Fruit fly (Drosophila melanogaster) whole organism, embryonic: ENCODE results near the gene CG14817.

Experiments used
- Atf3 ChIP-seq: fragments of 200-800 bp; sonication (Bioruptor generic); optimal IDR thresholded peaks from 3 replicates; lab custom pipeline; 2016; ENCODE audit warnings: missing biosample characterization, missing genetic modification characterization
- B-H2 ChIP-seq: fragments of 200-800 bp; sonication (Bioruptor generic); optimal IDR thresholded peaks from 2 replicates; lab custom pipeline; 2018; ENCODE audit warnings: missing biosample characterization, mild to moderate bottlenecking, missing genetic modification characterization
- CG10543 ChIP-seq: fragments of 200-800 bp; sonication (Bioruptor generic); optimal IDR thresholded peaks from 3 replicates; lab custom pipeline; 2017; ENCODE audit warnings: missing biosample characterization, mild to moderate bottlenecking, missing genetic modification characterization, moderate library complexity
- CG11695 ChIP-seq: fragments of 200-800 bp; sonication (Bioruptor generic); IDR thresholded peaks from 3 replicates; pipeline ENCODE4 v1.3.6; 2022; ENCODE audit warnings: missing biosample characterization, missing genetic modification characterization
- CG12155 ChIP-seq: fragments of 200-800 bp; sonication (Bioruptor generic); optimal IDR thresholded peaks from 3 replicates; lab custom pipeline; 2016; ENCODE audit warnings: missing biosample characterization, missing genetic modification characterization
- CG13624 ChIP-seq: fragments of 200-800 bp; sonication (Bioruptor generic); optimal IDR thresholded peaks from 2 replicates; lab custom pipeline; 2016; ENCODE audit warnings: missing biosample characterization, missing genetic modification characterization
- CG18262 ChIP-seq: fragments of 200-800 bp; optimal IDR thresholded peaks from 3 replicates; lab custom pipeline; 2019; ENCODE audit warnings: missing biosample characterization, mild to moderate bottlenecking, missing genetic modification characterization, moderate library complexity
- CG1832 ChIP-seq: fragments of 200-800 bp; sonication (Bioruptor generic); optimal IDR thresholded peaks from 2 replicates; lab custom pipeline; 2017; ENCODE audit warnings: missing biosample characterization, mild to moderate bottlenecking, missing genetic modification characterization, inconsistent platforms
- CG30403 ChIP-seq: fragments of 200-800 bp; sonication (Bioruptor generic); optimal IDR thresholded peaks from 3 replicates; lab custom pipeline; 2016; ENCODE audit warnings: missing biosample characterization, missing genetic modification characterization
- CG31224 ChIP-seq: fragments of 200-800 bp; sonication (Bioruptor generic); IDR thresholded peaks from 2 replicates; pipeline ENCODE4 v1.3.6; 2022; ENCODE audit warnings: missing biosample characterization, missing genetic modification characterization
- CG33213 ChIP-seq: fragments of 200-800 bp; sonication (Bioruptor generic); optimal IDR thresholded peaks from 3 replicates; lab custom pipeline; 2016; ENCODE audit warnings: missing biosample characterization, missing genetic modification characterization
- CG3407 ChIP-seq: fragments of 200-800 bp; sonication (Bioruptor generic); optimal IDR thresholded peaks from 2 replicates; lab custom pipeline; 2018; ENCODE audit warnings: missing biosample characterization, mild to moderate bottlenecking, missing genetic modification characterization
- CG3726 ChIP-seq: fragments of 200-800 bp; sonication (Bioruptor generic); IDR thresholded peaks from 3 replicates; pipeline ENCODE4, ENCODE4 v1.3.6; 2022; ENCODE audit warnings: missing biosample characterization, missing genetic modification characterization
- CG42726 ChIP-seq: fragments of 200-800 bp; sonication (Bioruptor generic); IDR thresholded peaks from 2 replicates; pipeline ENCODE4 v1.3.6; 2022; ENCODE audit warnings: missing biosample characterization, missing genetic modification characterization; ENCODE audit not compliant: partially characterized antibody
- CG4282 ChIP-seq: fragments of 200-800 bp; sonication (Bioruptor generic); optimal IDR thresholded peaks from 2 replicates; lab custom pipeline; 2016; ENCODE audit warnings: missing biosample characterization, missing genetic modification characterization
- CG43689 ChIP-seq: fragments of 200-800 bp; sonication (Bioruptor generic); IDR thresholded peaks from 2 replicates; pipeline ENCODE4 v1.3.6; 2022; ENCODE audit warnings: missing biosample characterization, missing genetic modification characterization
- CG4730 ChIP-seq: fragments of 200-800 bp; sonication (Bioruptor generic); IDR thresholded peaks from 2 replicates; pipeline ENCODE4 v1.3.6; 2022; ENCODE audit warnings: missing biosample characterization, missing genetic modification characterization
- CG6272 ChIP-seq: fragments of 200-800 bp; sonication (Bioruptor generic); IDR thresholded peaks from 2 replicates; pipeline ENCODE4 v1.3.6; 2022; ENCODE audit warnings: missing biosample characterization, missing genetic modification characterization
- CG6813 ChIP-seq: fragments of 200-800 bp; sonication (Bioruptor generic); optimal IDR thresholded peaks from 2 replicates; lab custom pipeline; 2017; ENCODE audit warnings: missing biosample characterization, missing genetic modification characterization, mild to moderate bottlenecking, moderate library complexity, missing genetic modification reagents
- CG9437 ChIP-seq: fragments of 200-800 bp; sonication (Bioruptor generic); optimal IDR thresholded peaks from 2 replicates; lab custom pipeline; 2018; ENCODE audit warnings: missing biosample characterization, mild to moderate bottlenecking, missing genetic modification characterization
- D19B ChIP-seq: fragments of 200-800 bp; sonication (Bioruptor generic); optimal IDR thresholded peaks from 2 replicates; lab custom pipeline; 2017; ENCODE audit warnings: missing biosample characterization, mild to moderate bottlenecking, missing genetic modification characterization
- E2f1 ChIP-seq: fragments of 200-800 bp; sonication (Bioruptor generic); IDR thresholded peaks from 2 replicates; pipeline ENCODE4 v1.3.6; 2022; ENCODE audit warnings: missing biosample characterization, missing genetic modification characterization
- GATAe ChIP-seq: fragments of 200-800 bp; sonication (Bioruptor generic); conservative IDR thresholded peaks from 2 replicates; pipeline ENCODE4 v1.3.6; 2022; ENCODE audit warnings: missing biosample characterization, missing genetic modification characterization
- H2.0 ChIP-seq: fragments of 200-800 bp; sonication (Bioruptor generic); IDR thresholded peaks from 2 replicates; pipeline ENCODE4 v1.3.6; 2022; ENCODE audit warnings: missing biosample characterization, missing genetic modification characterization
- HLH54F ChIP-seq: fragments of 200-800 bp; sonication (Bioruptor generic); optimal IDR thresholded peaks from 3 replicates; lab custom pipeline; 2016; ENCODE audit warnings: missing biosample characterization, missing genetic modification characterization
- Hmx ChIP-seq: fragments of 200-800 bp; sonication (Bioruptor generic); optimal IDR thresholded peaks from 2 replicates; lab custom pipeline; 2016; ENCODE audit warnings: missing biosample characterization, missing genetic modification characterization
- Nf-YB ChIP-seq: fragments of 200-800 bp; sonication (Bioruptor generic); optimal IDR thresholded peaks from 3 replicates; lab custom pipeline; 2019; ENCODE audit warnings: missing biosample characterization, mild to moderate bottlenecking, missing genetic modification characterization, moderate library complexity
- Nf-YC ChIP-seq: fragments of 200-800 bp; optimal IDR thresholded peaks from 3 replicates; lab custom pipeline; 2019; ENCODE audit warnings: missing biosample characterization, mild to moderate bottlenecking, missing genetic modification characterization, moderate library complexity
- Spps ChIP-seq: fragments of 200-800 bp; sonication (Bioruptor generic); optimal IDR thresholded peaks from 2 replicates; lab custom pipeline; 2018; ENCODE audit warnings: missing biosample characterization, mild to moderate bottlenecking, missing genetic modification characterization
- Sry-δ ChIP-seq: fragments of 200-800 bp; sonication (Bioruptor generic); optimal IDR thresholded peaks from 2 replicates; lab custom pipeline; 2016; ENCODE audit warnings: missing biosample characterization, missing genetic modification characterization
- Stat92E ChIP-seq, 3 experiments: fragments of >200 bp in 2 of 3; fragments of 200-800 bp in 1 of 3; sonication (Bioruptor generic) in 1 of 3; optimal IDR thresholded peaks; 2 replicates each; lab custom pipeline; 2017 to 2019; ENCODE audit warnings: missing biosample characterization in 3 of 3, missing genetic modification characterization in 3 of 3, mild to moderate bottlenecking in 1 of 3, moderate library complexity in 1 of 3
- ap ChIP-seq: fragments of 200-800 bp; sonication (Bioruptor generic); IDR thresholded peaks from 2 replicates; pipeline ENCODE4 v1.3.6; 2022; ENCODE audit warnings: missing biosample characterization, missing genetic modification characterization
- ara ChIP-seq: fragments of 200-800 bp; sonication (Bioruptor generic); IDR thresholded peaks from 2 replicates; pipeline ENCODE4 v1.3.6; 2022; ENCODE audit warnings: missing biosample characterization, missing genetic modification characterization
- bowl ChIP-seq: fragments of 200-800 bp; sonication (Bioruptor generic); IDR thresholded peaks from 2 replicates; pipeline ENCODE4 v1.3.6; 2022; ENCODE audit warnings: missing biosample characterization, missing genetic modification characterization
- danr ChIP-seq: fragments of 200-800 bp; sonication (Bioruptor generic); IDR thresholded peaks from 2 replicates; pipeline ENCODE4 v1.3.6; 2022; ENCODE audit warnings: missing biosample characterization, missing genetic modification characterization
- dpn ChIP-seq, 2 experiments: fragments of 200-800 bp; sonication (Bioruptor generic); optimal IDR thresholded peaks; 3 replicates each; lab custom pipeline; 2016; ENCODE audit warnings: missing biosample characterization in 2 of 2, missing genetic modification characterization in 2 of 2
- fu2 ChIP-seq: fragments of 200-800 bp; sonication (Bioruptor generic); optimal IDR thresholded peaks from 2 replicates; lab custom pipeline; 2016; ENCODE audit warnings: missing biosample characterization, missing genetic modification characterization
- gfzf ChIP-seq: fragments of 200-800 bp; sonication (Bioruptor generic); optimal IDR thresholded peaks from 2 replicates; lab custom pipeline; 2016; ENCODE audit warnings: missing biosample characterization, mild to moderate bottlenecking, missing genetic modification characterization, moderate library complexity
- kay ChIP-seq: fragments of 200-800 bp; sonication (Bioruptor generic); optimal IDR thresholded peaks from 2 replicates; lab custom pipeline; 2016; ENCODE audit warnings: missing biosample characterization, missing genetic modification characterization
- maf-S ChIP-seq: fragments of 200-800 bp; sonication (Bioruptor generic); optimal IDR thresholded peaks from 2 replicates; lab custom pipeline; 2016; ENCODE audit warnings: missing biosample characterization, missing genetic modification characterization
- mam ChIP-seq: fragments of 200-800 bp; sonication (Bioruptor generic); optimal IDR thresholded peaks from 3 replicates; lab custom pipeline; 2016; ENCODE audit warnings: missing biosample characterization, missing genetic modification characterization
- p53 ChIP-seq: fragments of 200-800 bp; sonication (Bioruptor generic); optimal IDR thresholded peaks from 2 replicates; lab custom pipeline; 2016; ENCODE audit warnings: missing biosample characterization, missing genetic modification characterization
- repo ChIP-seq: fragments of 200-800 bp; sonication (Bioruptor generic); optimal IDR thresholded peaks from 2 replicates; lab custom pipeline; 2016; ENCODE audit warnings: missing biosample characterization, missing genetic modification characterization
- row ChIP-seq: fragments of 200-800 bp; sonication (Bioruptor generic); IDR thresholded peaks from 3 replicates; pipeline ENCODE4 v1.3.6; 2022; ENCODE audit warnings: missing biosample characterization, missing genetic modification characterization
- salm ChIP-seq: fragments of 200-800 bp; sonication (Bioruptor generic); optimal IDR thresholded peaks from 2 replicates; lab custom pipeline; 2018; ENCODE audit warnings: missing biosample characterization, mild to moderate bottlenecking, missing genetic modification characterization
- sna ChIP-seq: fragments of 200-800 bp; sonication (Bioruptor generic); IDR thresholded peaks from 2 replicates; pipeline ENCODE4 v1.3.6; 2022; ENCODE audit warnings: missing biosample characterization, missing genetic modification characterization; ENCODE audit not compliant: partially characterized antibody
- sqz ChIP-seq: fragments of 200-800 bp; sonication (Bioruptor generic); optimal IDR thresholded peaks from 3 replicates; lab custom pipeline; 2018; ENCODE audit warnings: missing biosample characterization, mild to moderate bottlenecking, missing genetic modification characterization
- tio ChIP-seq: fragments of 200-800 bp; sonication (Bioruptor generic); optimal IDR thresholded peaks from 2 replicates; lab custom pipeline; 2017; ENCODE audit warnings: missing biosample characterization, missing genetic modification characterization, inconsistent platforms
- usp ChIP-seq: fragments of >200 bp; optimal IDR thresholded peaks from 2 replicates; lab custom pipeline; 2017; ENCODE audit warnings: missing biosample characterization, missing genetic modification characterization
- zf30C ChIP-seq: fragments of 200-800 bp; sonication (Bioruptor generic); optimal IDR thresholded peaks from 3 replicates; lab custom pipeline; 2018; ENCODE audit warnings: missing biosample characterization, mild to moderate bottlenecking, missing genetic modification characterization
- zfh1 ChIP-seq: fragments of 200-800 bp; sonication (Bioruptor generic); IDR thresholded peaks from 3 replicates; pipeline ENCODE4 v1.3.6; 2022; ENCODE audit warnings: missing biosample characterization, missing genetic modification characterization

CG14817 gene

dm6 chrX:1861620-1862184, 15.4 kb downstream of the CG14817 start, which contains the start of gene deltaCOP (continued):
- TF ChIP-seq repo (peak; percentile 85), usp (GFP tag; lab: Kevin White, UChicago) (no peak), Sry-δ (GFP tag; lab: Kevin White, UChicago) (peak; percentile 57), Stat92E (GFP tag; optimal IDR thresholded peaks at IDR 0.05; lab: Kevin White, UChicago) (no peak), CG31224 (GFP tag; lab: Robert Waterston, UW) (peak; percentile 79), CG13624 (peak; percentile 92), D19B (GFP tag; lab: Kevin White, UChicago) (peak; percentile 92), CG42726 (GFP tag; lab: Robert Waterston, UW) (no peak), zf30C (GFP tag; lab: Kevin White, UChicago) (no peak), HLH54F (GFP tag; lab: Kevin White, UChicago) (peak; percentile 95), Nf-YC (tag; lab: Kevin White, UChicago) (peak; percentile 60), CG3407 (GFP tag; lab: Kevin White, UChicago) (peak; percentile 62), CG30403 (peak; percentile 93), fu2 (peak; percentile 94), Atf3 (GFP tag; lab: Kevin White, UChicago) (peak; percentile 86), mam (GFP tag; lab: Kevin White, UChicago) (peak; percentile 94), CG33213 (GFP tag; lab: Kevin White, UChicago) (peak; percentile 90), gfzf (GFP tag; lab: Kevin White, UChicago) (peak; percentile 75), GATAe (no peak; the same call in 1 of the 2 replicates), salm (tag; lab: Kevin White, UChicago) (peak; percentile 32), CG10543 (peak; percentile 79), CG3726 (peak; percentile 68; the same call in 2 of the 3 replicates), tio (GFP tag; lab: Kevin White, UChicago) (no peak), kay (GFP tag; lab: Kevin White, UChicago) (peak; percentile 78), CG18262 (peak; percentile 76), CG4282 (GFP tag; lab: Kevin White, UChicago) (peak; percentile 87), zfh1 (GFP tag; lab: Robert Waterston, UW) (peak; percentile 70), CG6272 (peak; percentile 59), danr (peak; percentile 78), row (GFP tag; lab: Robert Waterston, UW) (peak; percentile 99), CG9437 (GFP tag; lab: Kevin White, UChicago) (peak; percentile 70), CG43689 (GFP tag; lab: Robert Waterston, UW) (peak; percentile 51; the same call in 1 of the 2 replicates), B-H2 (GFP tag; lab: Kevin White, UChicago) (peak; percentile 61), sna (GFP tag; lab: Robert Waterston, UW) (no peak), CG4730 (GFP tag; lab: Robert Waterston, UW) (peak; percentile 69), CG6813 (GFP tag; lab: Kevin White, UChicago) (peak; percentile 51), CG11695 (GFP tag; lab: Robert Waterston, UW) (peak; percentile 75), H2.0 (GFP tag; lab: Robert Waterston, UW) (peak; percentile 72), sqz (GFP tag; lab: Kevin White, UChicago) (no peak), bowl (GFP tag; lab: Robert Waterston, UW) (no peak; the same call in 1 of the 2 replicates), Hmx (GFP tag; lab: Kevin White, UChicago) (no peak), Nf-YB (GFP tag; lab: Kevin White, UChicago) (peak; percentile 50), ara (GFP tag; lab: Robert Waterston, UW) (no peak), Spps (tag; lab: Kevin White, UChicago) (peak; percentile 14), CG12155 (GFP tag; lab: Kevin White, UChicago) (peak; percentile 90), E2f1 (GFP tag; lab: Robert Waterston, UW) (peak; percentile 74), dpn (GFP tag; optimal IDR thresholded peaks at IDR 0.05; lab: Kevin White, UChicago) (peak; percentile 90 to 94), maf-S (GFP tag; lab: Kevin White, UChicago) (peak; percentile 88), CG1832 (no peak), ap (GFP tag; lab: Robert Waterston, UW) (peak; percentile 57; the same call in 1 of the 2 replicates), p53 (GFP tag; lab: Kevin White, UChicago) (peak; percentile 79)
